Fruit fly (Drosophila melanogaster) whole organism, embryonic: ENCODE data around the gene CG4424.

Experiments used
- Asciz ChIP-seq: fragments of 200-800 bp; sonication (Bioruptor generic); optimal IDR thresholded peaks from 2 replicates; lab custom pipeline; 2017; ENCODE audit warnings: missing biosample characterization, mild to moderate bottlenecking, missing genetic modification characterization, missing genetic modification reagents
- Awh ChIP-seq: fragments of 200-800 bp; sonication (Bioruptor generic); IDR thresholded peaks from 2 replicates; pipeline ENCODE4, ENCODE4 v1.3.6; 2022; ENCODE audit warnings: missing biosample characterization, missing genetic modification characterization
- B-H1 ChIP-seq: fragments of 200-800 bp; sonication (Bioruptor generic); IDR thresholded peaks from 3 replicates; pipeline ENCODE4 v1.3.6; 2022; ENCODE audit warnings: missing biosample characterization, missing genetic modification characterization
- CG10147 ChIP-seq: fragments of 200-800 bp; sonication (Bioruptor generic); optimal IDR thresholded peaks from 2 replicates; lab custom pipeline; 2019; ENCODE audit warnings: missing biosample characterization, mild to moderate bottlenecking, missing genetic modification characterization, moderate library complexity
- CG10959 ChIP-seq: fragments of 200-800 bp; sonication (Bioruptor generic); IDR thresholded peaks from 2 replicates; pipeline ENCODE4 v1.3.6; 2022; ENCODE audit warnings: missing biosample characterization, missing genetic modification characterization
- CG14441 ChIP-seq: fragments of 200-800 bp; sonication (Bioruptor generic); IDR thresholded peaks from 2 replicates; pipeline ENCODE4 v1.3.6; 2022; ENCODE audit warnings: missing biosample characterization, missing genetic modification characterization
- CG17361 ChIP-seq: fragments of 200-800 bp; sonication (Bioruptor generic); IDR thresholded peaks from 3 replicates; pipeline ENCODE4 v1.3.6; 2022; ENCODE audit warnings: missing biosample characterization, missing genetic modification characterization
- CG17385 ChIP-seq: fragments of 200-800 bp; sonication (Bioruptor generic); optimal IDR thresholded peaks from 3 replicates; lab custom pipeline; 2018; ENCODE audit warnings: missing biosample characterization, mild to moderate bottlenecking, missing genetic modification characterization
- CG18262 ChIP-seq: fragments of 200-800 bp; optimal IDR thresholded peaks from 3 replicates; lab custom pipeline; 2019; ENCODE audit warnings: missing biosample characterization, mild to moderate bottlenecking, missing genetic modification characterization, moderate library complexity
- CG2678 ChIP-seq: fragments of 200-800 bp; sonication (Bioruptor generic); optimal IDR thresholded peaks from 3 replicates; lab custom pipeline; 2019; ENCODE audit warnings: missing biosample characterization, mild to moderate bottlenecking, missing genetic modification characterization, moderate library complexity
- CG3065 ChIP-seq: fragments of 200-800 bp; sonication (Bioruptor generic); optimal IDR thresholded peaks from 2 replicates; lab custom pipeline; 2016; ENCODE audit warnings: missing biosample characterization, missing genetic modification characterization
- CG34376 ChIP-seq: fragments of 200-800 bp; sonication (Bioruptor generic); optimal IDR thresholded peaks from 2 replicates; lab custom pipeline; 2018; ENCODE audit warnings: missing biosample characterization, mild to moderate bottlenecking, missing genetic modification characterization
- CG3847 ChIP-seq: fragments of 200-800 bp; sonication (Bioruptor generic); IDR thresholded peaks from 2 replicates; pipeline ENCODE4 v1.3.6; 2022; ENCODE audit warnings: missing biosample characterization, missing genetic modification characterization
- CG6854 ChIP-seq: fragments of 200-800 bp; sonication (Bioruptor generic); optimal IDR thresholded peaks from 3 replicates; lab custom pipeline; 2017; ENCODE audit warnings: missing biosample characterization, mild to moderate bottlenecking, missing genetic modification characterization
- CG7357 ChIP-seq: fragments of 200-800 bp; sonication (Bioruptor generic); IDR thresholded peaks from 3 replicates; pipeline ENCODE4 v1.3.6; 2022; ENCODE audit warnings: missing biosample characterization, missing genetic modification characterization
- CG9437 ChIP-seq: fragments of 200-800 bp; sonication (Bioruptor generic); optimal IDR thresholded peaks from 2 replicates; lab custom pipeline; 2018; ENCODE audit warnings: missing biosample characterization, mild to moderate bottlenecking, missing genetic modification characterization
- CG9817 ChIP-seq: fragments of 200-800 bp; sonication (Bioruptor generic); optimal IDR thresholded peaks from 2 replicates; lab custom pipeline; 2018; ENCODE audit warnings: missing biosample characterization, mild to moderate bottlenecking, missing genetic modification characterization, moderate library complexity
- CG9932 ChIP-seq: fragments of 200-800 bp; sonication (Bioruptor generic); IDR thresholded peaks from 2 replicates; pipeline ENCODE4 v1.3.6; 2022; ENCODE audit warnings: missing biosample characterization, missing genetic modification characterization
- Dip2 ChIP-seq: fragments of 200-800 bp; sonication (Bioruptor generic); IDR thresholded peaks from 2 replicates; pipeline ENCODE4 v1.3.6; 2022; ENCODE audit warnings: missing biosample characterization, missing genetic modification characterization
- H15 ChIP-seq: fragments of 200-800 bp; sonication (Bioruptor generic); IDR thresholded peaks from 3 replicates; pipeline ENCODE4 v1.3.6; 2022; ENCODE audit warnings: missing biosample characterization, missing genetic modification characterization
- HmgD ChIP-seq: fragments of 200-800 bp; sonication (Bioruptor generic); optimal IDR thresholded peaks from 3 replicates; lab custom pipeline; 2016; ENCODE audit warnings: missing biosample characterization, missing genetic modification characterization
- HmgZ ChIP-seq: fragments of 200-800 bp; sonication (Bioruptor generic); optimal IDR thresholded peaks from 2 replicates; lab custom pipeline; 2018; ENCODE audit warnings: missing biosample characterization, mild to moderate bottlenecking, missing genetic modification characterization
- Hr78 ChIP-seq, 2 experiments: fragments of 200-800 bp in 1 of 2; fragments of >200 bp in 1 of 2; sonication (Bioruptor generic) in 1 of 2; optimal IDR thresholded peaks; 2 replicates each; lab custom pipeline; 2017 to 2019; ENCODE audit warnings: missing biosample characterization in 2 of 2, missing genetic modification characterization in 2 of 2, mild to moderate bottlenecking in 1 of 2, moderate library complexity in 1 of 2
- Mad ChIP-seq: fragments of 200-800 bp; sonication (Bioruptor generic); optimal IDR thresholded peaks from 2 replicates; lab custom pipeline; 2016; ENCODE audit warnings: missing biosample characterization, missing genetic modification characterization
- Med ChIP-seq: fragments of 200-800 bp; sonication (Bioruptor generic); peaks from one replicate; lab custom pipeline; 2016; ENCODE audit warnings: missing biosample characterization, missing genetic modification characterization, mild to moderate bottlenecking, inconsistent platforms, moderate library complexity
- Oaz ChIP-seq: fragments of 200-800 bp; sonication (Bioruptor generic); IDR thresholded peaks from 2 replicates; pipeline ENCODE4 v1.3.6; 2022; ENCODE audit warnings: missing biosample characterization, missing genetic modification characterization
- Optix ChIP-seq: fragments of 200-800 bp; sonication (Bioruptor generic); IDR thresholded peaks from 3 replicates; pipeline ENCODE4 v1.3.6; 2022; ENCODE audit warnings: missing biosample characterization, missing genetic modification characterization
- Stat92E ChIP-seq, 3 experiments: fragments of >200 bp in 2 of 3; fragments of 200-800 bp in 1 of 3; sonication (Bioruptor generic) in 1 of 3; optimal IDR thresholded peaks; 2 replicates each; lab custom pipeline; 2017 to 2019; ENCODE audit warnings: missing biosample characterization in 3 of 3, missing genetic modification characterization in 3 of 3, mild to moderate bottlenecking in 1 of 3, moderate library complexity in 1 of 3
- TFAM ChIP-seq: fragments of 200-800 bp; sonication (Bioruptor generic); optimal IDR thresholded peaks from 2 replicates; lab custom pipeline; 2017; ENCODE audit warnings: missing biosample characterization, missing genetic modification characterization, inconsistent platforms
- amos ChIP-seq: fragments of 200-800 bp; sonication (Bioruptor generic); IDR thresholded peaks from 2 replicates; pipeline ENCODE4 v1.3.6; 2022; ENCODE audit warnings: missing biosample characterization, missing genetic modification characterization; ENCODE audit not compliant: partially characterized antibody
- ara ChIP-seq: fragments of 200-800 bp; sonication (Bioruptor generic); IDR thresholded peaks from 2 replicates; pipeline ENCODE4 v1.3.6; 2022; ENCODE audit warnings: missing biosample characterization, missing genetic modification characterization
- ase ChIP-seq: fragments of 200-800 bp; sonication (Bioruptor generic); IDR thresholded peaks from 3 replicates; pipeline ENCODE4 v1.3.6; 2022; ENCODE audit warnings: missing biosample characterization, missing genetic modification characterization
- cato ChIP-seq: fragments of 200-800 bp; sonication (Bioruptor generic); optimal IDR thresholded peaks from 2 replicates; lab custom pipeline; 2016; ENCODE audit warnings: missing biosample characterization, missing genetic modification characterization, borderline replicate concordance
- croc ChIP-seq: fragments of 200-800 bp; sonication (Bioruptor generic); conservative IDR thresholded peaks from 3 replicates; pipeline ENCODE4 v1.3.6; 2022; ENCODE audit warnings: missing biosample characterization, missing genetic modification characterization
- dmrt99B ChIP-seq: fragments of 200-800 bp; sonication (Bioruptor generic); optimal IDR thresholded peaks from 2 replicates; lab custom pipeline; 2018; ENCODE audit warnings: missing biosample characterization, mild to moderate bottlenecking, missing genetic modification characterization, moderate library complexity
- ems ChIP-seq: fragments of 200-800 bp; sonication (Bioruptor generic); optimal IDR thresholded peaks from 3 replicates; lab custom pipeline; 2016; ENCODE audit warnings: missing biosample characterization, missing genetic modification characterization
- eyg ChIP-seq: fragments of 200-800 bp; sonication (Bioruptor generic); optimal IDR thresholded peaks from 3 replicates; lab custom pipeline; 2016; ENCODE audit warnings: missing biosample characterization, missing genetic modification characterization
- ftz-f1 ChIP-seq: fragments of 200-800 bp; sonication (Bioruptor generic); optimal IDR thresholded peaks from 2 replicates; lab custom pipeline; 2016; ENCODE audit warnings: missing biosample characterization, missing genetic modification characterization
- ind ChIP-seq: fragments of 200-800 bp; sonication (Bioruptor generic); optimal IDR thresholded peaks from 3 replicates; lab custom pipeline; 2016; ENCODE audit warnings: missing biosample characterization, missing genetic modification characterization
- kni ChIP-seq: fragments of 200-800 bp; sonication (Bioruptor generic); optimal IDR thresholded peaks from 3 replicates; lab custom pipeline; 2017; ENCODE audit warnings: mild to moderate bottlenecking, missing biosample characterization, missing genetic modification reagents, missing genetic modification characterization
- luna ChIP-seq: fragments of 200-800 bp; sonication (Bioruptor generic); optimal IDR thresholded peaks from 2 replicates; lab custom pipeline; 2016; ENCODE audit warnings: missing biosample characterization, missing genetic modification characterization
- onecut ChIP-seq: fragments of 200-800 bp; sonication (Bioruptor generic); IDR thresholded peaks from 2 replicates; pipeline ENCODE4 v1.3.6; 2022; ENCODE audit warnings: missing biosample characterization, missing genetic modification characterization
- row ChIP-seq: fragments of 200-800 bp; sonication (Bioruptor generic); IDR thresholded peaks from 3 replicates; pipeline ENCODE4 v1.3.6; 2022; ENCODE audit warnings: missing biosample characterization, missing genetic modification characterization
- salm ChIP-seq: fragments of 200-800 bp; sonication (Bioruptor generic); optimal IDR thresholded peaks from 2 replicates; lab custom pipeline; 2018; ENCODE audit warnings: missing biosample characterization, mild to moderate bottlenecking, missing genetic modification characterization
- sob ChIP-seq: fragments of 200-800 bp; sonication (Bioruptor generic); IDR thresholded peaks from 2 replicates; pipeline ENCODE4 v1.3.6; 2022; ENCODE audit warnings: missing biosample characterization, missing genetic modification characterization
- stc ChIP-seq: fragments of 200-800 bp; sonication (Bioruptor generic); IDR thresholded peaks from 2 replicates; pipeline ENCODE4 v1.3.6; 2022; ENCODE audit warnings: missing biosample characterization, missing genetic modification characterization
- tin ChIP-seq: fragments of 200-800 bp; sonication (Bioruptor generic); optimal IDR thresholded peaks from 3 replicates; lab custom pipeline; 2016; ENCODE audit warnings: missing biosample characterization, missing genetic modification characterization
- tna ChIP-seq: fragments of 200-800 bp; sonication (Bioruptor generic); IDR thresholded peaks from 2 replicates; pipeline ENCODE4 v1.3.6; 2022; ENCODE audit warnings: missing biosample characterization, missing genetic modification characterization; ENCODE audit not compliant: partially characterized antibody
- twi ChIP-seq: fragments of 200-800 bp; optimal IDR thresholded peaks from 2 replicates; lab custom pipeline; 2019; ENCODE audit warnings: missing biosample characterization, mild to moderate bottlenecking, missing genetic modification characterization, moderate library complexity
- z ChIP-seq: fragments of 200-800 bp; sonication (Bioruptor generic); IDR thresholded peaks from 3 replicates; pipeline ENCODE4 v1.3.6; 2022; ENCODE audit warnings: missing biosample characterization, missing genetic modification characterization

Gene CG4424

dm6 chr3R:20008372-20009051 is 19.3 kb downstream of the CG4424 start, which contains the start of the genes Hs6st and MED25 (continued):
- TF ChIP-seq amos (GFP tag; lab: Robert Waterston, UW) (peak; percentile 72; the same call in 1 of the 2 replicates), stc (GFP tag; lab: Robert Waterston, UW) (0 out of 2 replicates have a peak, but pooled peaks have one; percentile 17), ara (GFP tag; lab: Robert Waterston, UW) (0 out of 2 replicates have a peak, but pooled peaks have one; percentile 10), twi (tag; lab: Kevin White, UChicago) (no peak), H15 (GFP tag; lab: Robert Waterston, UW) (no peak), luna (GFP tag; lab: Kevin White, UChicago) (no peak), CG17385 (peak; percentile 12), CG9932 (peak; percentile 29; the same call in 1 of the 2 replicates), TFAM (no peak), Awh (GFP tag; lab: Robert Waterston, UW) (0 out of 2 replicates have a peak, but pooled peaks have one; percentile 13), ind (GFP tag; lab: Kevin White, UChicago) (peak; percentile 74), ftz-f1 (GFP tag; lab: Kevin White, UChicago) (peak; percentile 13), CG7357 (no peak), CG2678 (tag; lab: Kevin White, UChicago) (no peak), ems (GFP tag; lab: Kevin White, UChicago) (no peak), CG6854 (GFP tag; lab: Kevin White, UChicago) (no peak), ase (GFP tag; lab: Robert Waterston, UW) (no peak), onecut (GFP tag; lab: Robert Waterston, UW) (peak; percentile 46; the same call in 1 of the 2 replicates), Mad (no peak), z (GFP tag; lab: Robert Waterston, UW) (no peak), CG3065 (GFP tag; lab: Kevin White, UChicago) (no peak), CG3847 (GFP tag; lab: Robert Waterston, UW) (peak; percentile 66), cato (GFP tag; lab: Kevin White, UChicago) (no peak), tna (peak; percentile 34), Oaz (GFP tag; lab: Robert Waterston, UW) (no peak), dmrt99B (no peak), Stat92E (GFP tag; optimal IDR thresholded peaks at IDR 0.05; lab: Kevin White, UChicago) (peak in 1 of 3 experiments; percentile 38), CG10147 (GFP tag; lab: Kevin White, UChicago) (no peak), CG9437 (GFP tag; lab: Kevin White, UChicago) (peak; percentile 20), CG9817 (no peak), CG14441 (GFP tag; lab: Robert Waterston, UW) (no peak), CG10959 (peak; percentile 29; the same call in 1 of the 2 replicates), Med (GFP tag; lab: Kevin White, UChicago) (peak; percentile 72), Asciz (GFP tag; lab: Kevin White, UChicago) (peak; percentile 17), Hr78 (GFP tag; optimal IDR thresholded peaks at IDR 0.05; lab: Kevin White, UChicago) (peak in 1 of 2 experiments; percentile 15), kni (GFP tag; lab: Kevin White, UChicago) (peak; percentile 50), B-H1 (GFP tag; lab: Robert Waterston, UW) (no peak), HmgD (GFP tag; lab: Kevin White, UChicago) (no peak), CG18262 (tag; lab: Kevin White, UChicago) (peak; percentile 29), Optix (GFP tag; lab: Robert Waterston, UW) (no peak), HmgZ (tag; lab: Kevin White, UChicago) (no peak), salm (tag; lab: Kevin White, UChicago) (no peak), row (peak; percentile 55), CG17361 (GFP tag; lab: Robert Waterston, UW) (peak; percentile 58; the same call in 2 of the 3 replicates), sob (GFP tag; lab: Robert Waterston, UW) (peak; percentile 62), eyg (GFP tag; lab: Kevin White, UChicago) (no peak), CG34376 (GFP tag; lab: Kevin White, UChicago) (peak; percentile 59), tin (peak; percentile 74), croc (no peak), Dip2 (GFP tag; lab: Robert Waterston, UW) (no peak)
